Fruit fly (Drosophila melanogaster) Kc167 (cell line): ENCODE measurements around the gene CG17593.

Experiments used
- Myc ChIP-seq: fragments of >200 bp; optimal IDR thresholded peaks from 2 replicates; lab custom pipeline; 2017; ENCODE audit warnings: missing external identifiers
- h ChIP-seq: fragments of >200 bp; optimal IDR thresholded peaks from 3 replicates; lab custom pipeline; 2018; ENCODE audit warnings: missing external identifiers
- psq ChIP-seq: fragments of >200 bp; optimal IDR thresholded peaks from 2 replicates; lab custom pipeline; 2017; ENCODE audit warnings: missing external identifiers
- ttk ChIP-seq: sonication (Bioruptor generic); optimal IDR thresholded peaks from 2 replicates; lab custom pipeline; 2017; ENCODE audit warnings: missing external identifiers

DNA sequence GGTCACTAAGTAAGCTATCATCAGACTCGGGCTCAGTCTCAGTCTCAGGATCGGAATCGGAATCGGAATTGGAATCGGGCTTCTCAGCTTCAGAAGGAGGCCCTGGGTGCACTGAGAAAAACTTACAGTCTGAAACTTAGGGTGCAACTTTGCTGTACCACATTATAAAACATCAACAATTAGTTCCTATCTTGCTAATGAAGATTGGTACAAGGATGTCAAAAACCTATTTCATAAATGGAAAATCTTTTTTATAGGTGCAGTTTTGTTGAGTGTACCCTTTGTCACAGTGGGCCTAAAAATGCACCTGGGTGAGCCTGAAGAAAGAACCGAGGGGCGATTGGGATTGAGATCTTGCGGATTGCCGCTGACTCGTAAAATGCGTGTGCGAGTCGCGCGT lies 38.1 kb downstream of the CG17593 start:
- no peak for TF ChIP-seq h (lab: Kevin White, UChicago)
- no peak for TF ChIP-seq psq (lab: Kevin White, UChicago)
- no peak for TF ChIP-seq ttk (lab: Kevin White, UChicago)
- TF ChIP-seq Myc (lab: Kevin White, UChicago): no peak
